Fruit fly (Drosophila melanogaster): ENCODE data around the gene pn.

The pn gene

dm6 chrX:2146574-2146973 is 34.4 kb upstream of the pn start (continued):
- no peak for TF ChIP-seq CG6272 (GFP tag; IDR thresholded peaks at IDR 0.05)
- TF ChIP-seq CG4617 (GFP tag; optimal IDR thresholded peaks at IDR 0.05; ENCODE audit: borderline replicate concordance) = no peak
- no peak for TF ChIP-seq Neu2 (GFP tag; optimal IDR thresholded peaks at IDR 0.05; ENCODE audit: borderline replicate concordance)
- no peak for TF ChIP-seq CG1832 (GFP tag; optimal IDR thresholded peaks at IDR 0.05)
- TF ChIP-seq CG12769 (tag; optimal IDR thresholded peaks at IDR 0.05) = peak; percentile 5
- no peak for TF ChIP-seq Gug (GFP tag; IDR thresholded peaks at IDR 0.05)
- no peak for TF ChIP-seq CG10543 (GFP tag; optimal IDR thresholded peaks at IDR 0.05)
- no peak for TF ChIP-seq CG8290 (GFP tag; optimal IDR thresholded peaks at IDR 0.05)
- TF ChIP-seq CG8290 (tag; optimal IDR thresholded peaks at IDR 0.05) = peak in 1 of 2 experiments; percentile 58
- no peak for TF ChIP-seq stc (GFP tag; IDR thresholded peaks at IDR 0.05)
- no peak for TF ChIP-seq eyg (GFP tag; optimal IDR thresholded peaks at IDR 0.05)
- TF ChIP-seq CG32532 (GFP tag; IDR thresholded peaks at IDR 0.05) = peak; percentile 11; the same call in 1 of the 2 replicates
- no peak for TF ChIP-seq Hr39 (optimal IDR thresholded peaks at IDR 0.05)
- TF ChIP-seq CG11696 (GFP tag; IDR thresholded peaks at IDR 0.05) = peak; percentile 82
- no peak for TF ChIP-seq CG10959 (GFP tag; IDR thresholded peaks at IDR 0.05)
- TF ChIP-seq CG4854 (GFP tag; optimal IDR thresholded peaks at IDR 0.05) = no peak
- TF ChIP-seq dm (GFP tag; optimal IDR thresholded peaks at IDR 0.05) = no peak
- 0 out of 2 replicates have a peak, but pooled peaks have one; percentile 6 for TF ChIP-seq CG4404 (GFP tag; IDR thresholded peaks at IDR 0.05)
- no peak for TF ChIP-seq nerfin-1 (tag; optimal IDR thresholded peaks at IDR 0.05)
- TF ChIP-seq rib (GFP tag; IDR thresholded peaks at IDR 0.05) = no peak
- TF ChIP-seq CG15073 (GFP tag; optimal IDR thresholded peaks at IDR 0.05) = peak; percentile 81
- peak; percentile 22; the same call in 1 of the 2 replicates for TF ChIP-seq ranshi (GFP tag; IDR thresholded peaks at IDR 0.05)
- no peak for TF ChIP-seq NC2α (GFP tag; optimal IDR thresholded peaks at IDR 0.05)
- TF ChIP-seq zfh1 (GFP tag; IDR thresholded peaks at IDR 0.05) = no peak
- TF ChIP-seq vnd (GFP tag; IDR thresholded peaks at IDR 0.05; ENCODE audit: partially characterized antibody) = no peak
- no peak for TF ChIP-seq ftz-f1 (GFP tag; optimal IDR thresholded peaks at IDR 0.05)
- TF ChIP-seq bbx (GFP tag; IDR thresholded peaks at IDR 0.05; ENCODE audit: partially characterized antibody) = no peak
- no peak for TF ChIP-seq Adf1 (GFP tag; IDR thresholded peaks at IDR 0.05)
- 0 out of 3 replicates have a peak, but pooled peaks have one; percentile 12 for TF ChIP-seq CG34422 (GFP tag; IDR thresholded peaks at IDR 0.05)
- TF ChIP-seq ham (GFP tag; IDR thresholded peaks at IDR 0.05) = no peak
- TF ChIP-seq Ets65A (GFP tag) = no peak
- TF ChIP-seq CG6689 (GFP tag; IDR thresholded peaks at IDR 0.05) = no peak
- no peak for TF ChIP-seq BtbVII (GFP tag; optimal IDR thresholded peaks at IDR 0.05)
- no peak for TF ChIP-seq hkb (optimal IDR thresholded peaks at IDR 0.05)
- peak; percentile 38; the same call in 1 of the 2 replicates for TF ChIP-seq hkb (GFP tag; IDR thresholded peaks at IDR 0.05)
- no peak for TF ChIP-seq D19B (GFP tag; optimal IDR thresholded peaks at IDR 0.05)
- TF ChIP-seq Dref (GFP tag; IDR thresholded peaks at IDR 0.05) = no peak
- TF ChIP-seq CG13775 (GFP tag; optimal IDR thresholded peaks at IDR 0.05) = no peak
- TF ChIP-seq CG14014 (GFP tag; IDR thresholded peaks at IDR 0.05) = 0 out of 2 replicates have a peak, but pooled peaks have one; percentile 7
- no peak for TF ChIP-seq fu2 (GFP tag; optimal IDR thresholded peaks at IDR 0.05)
- no peak for TF ChIP-seq CG15514 (GFP tag; optimal IDR thresholded peaks at IDR 0.05)
- TF ChIP-seq NFAT (GFP tag; IDR thresholded peaks at IDR 0.05) = no peak
- no peak for TF ChIP-seq phol (tag; optimal IDR thresholded peaks at IDR 0.05)
- TF ChIP-seq CHES-1-like (GFP tag; optimal IDR thresholded peaks at IDR 0.05) = no peak
- no peak for TF ChIP-seq corto (GFP tag; optimal IDR thresholded peaks at IDR 0.05)
- TF ChIP-seq pb (GFP tag; optimal IDR thresholded peaks at IDR 0.05) = no peak
- no peak for TF ChIP-seq Sox100B (GFP tag; optimal IDR thresholded peaks at IDR 0.05)
- no peak for TF ChIP-seq CG17385 (GFP tag; optimal IDR thresholded peaks at IDR 0.05)
- no peak for TF ChIP-seq CG16863 (GFP tag; optimal IDR thresholded peaks at IDR 0.05)
- TF ChIP-seq gsb-n (tag; optimal IDR thresholded peaks at IDR 0.05) = no peak
- no peak for TF ChIP-seq CG6854 (GFP tag; optimal IDR thresholded peaks at IDR 0.05)
- TF ChIP-seq sens (GFP tag) = peak; percentile 39
- no peak for TF ChIP-seq E2f1 (GFP tag; IDR thresholded peaks at IDR 0.05)
- TF ChIP-seq slbo (GFP tag; IDR thresholded peaks at IDR 0.05) = 0 out of 2 replicates have a peak, but pooled peaks have one; percentile 15
